Worm (Caenorhabditis elegans) whole organism, L3 larva: ENCODE results near the gene rha-1.

Source experiments
- ZK546.5 ChIP-seq: sonication (generic microtip); optimal IDR thresholded peaks from 2 replicates; lab custom pipeline; 2017; ENCODE audit warnings: missing biosample characterization, missing genetic modification characterization
- aly-2 ChIP-seq: fragments of 150-350 bp; optimal IDR thresholded peaks from 2 replicates; lab custom pipeline; 2014; ENCODE audit warnings: missing biosample characterization, missing genetic modification characterization
- ama-1 ChIP-seq: fragments of 150-350 bp; optimal IDR thresholded peaks from 2 replicates; lab custom pipeline; 2018
- ceh-16 ChIP-seq: sonication (generic microtip); optimal IDR thresholded peaks from 2 replicates; lab custom pipeline; 2017; ENCODE audit warnings: missing biosample characterization, missing genetic modification characterization
- ceh-9 ChIP-seq: sonication (generic microtip); optimal IDR thresholded peaks from 2 replicates; lab custom pipeline; 2018; ENCODE audit warnings: missing biosample characterization, missing genetic modification characterization
- egl-5 ChIP-seq: fragments of 150-350 bp; optimal IDR thresholded peaks from 2 replicates; lab custom pipeline; 2017; ENCODE audit warnings: missing biosample characterization, missing genetic modification reagents, missing genetic modification characterization, inconsistent platforms
- elt-2 ChIP-seq: sonication (generic microtip); optimal IDR thresholded peaks from 2 replicates; lab custom pipeline; 2016; ENCODE audit warnings: missing genetic modification reagents, mild to moderate bottlenecking, missing genetic modification characterization, missing compliant biosample characterization
- fkh-10 ChIP-seq: sonication (generic microtip); optimal IDR thresholded peaks from 2 replicates; lab custom pipeline; 2017; ENCODE audit warnings: missing biosample characterization, missing genetic modification reagents, missing genetic modification characterization
- fos-1 ChIP-seq: fragments of 150-350 bp; optimal IDR thresholded peaks from 2 replicates; lab custom pipeline; 2014; ENCODE audit warnings: missing biosample characterization, missing genetic modification characterization
- hmg-11 ChIP-seq: sonication (generic microtip); optimal IDR thresholded peaks from 2 replicates; lab custom pipeline; 2016; ENCODE audit warnings: missing genetic modification characterization, missing compliant biosample characterization
- jun-1 ChIP-seq: fragments of 150-350 bp; optimal IDR thresholded peaks from 2 replicates; lab custom pipeline; 2014; ENCODE audit warnings: missing biosample characterization, missing genetic modification reagents, missing genetic modification characterization
- lin-39 ChIP-seq: fragments of 150-350 bp; optimal IDR thresholded peaks from 2 replicates; lab custom pipeline; 2018; ENCODE audit warnings: missing biosample characterization, missing genetic modification reagents, missing genetic modification characterization
- lsy-12 ChIP-seq: sonication (generic microtip); optimal IDR thresholded peaks from 2 replicates; lab custom pipeline; 2016; ENCODE audit warnings: mild to moderate bottlenecking, missing genetic modification characterization, missing compliant biosample characterization
- mdl-1 ChIP-seq: fragments of 150-350 bp; optimal IDR thresholded peaks from 2 replicates; lab custom pipeline; 2014; ENCODE audit warnings: missing biosample characterization, missing genetic modification characterization
- mml-1 ChIP-seq: fragments of 150-350 bp; sonication (generic microtip); optimal IDR thresholded peaks from 3 replicates; lab custom pipeline; 2014; ENCODE audit warnings: missing biosample characterization, missing genetic modification characterization
- nfya-1 ChIP-seq: sonication (generic microtip); optimal IDR thresholded peaks from 2 replicates; lab custom pipeline; 2017; ENCODE audit warnings: missing genetic modification characterization, mild to moderate bottlenecking, missing compliant biosample characterization, antibody characterized with exemption, moderate library complexity; ENCODE audit not compliant: insufficient read depth
- nhr-12 ChIP-seq: fragments of 150-350 bp; optimal IDR thresholded peaks from 2 replicates; lab custom pipeline; 2014; ENCODE audit warnings: missing biosample characterization, missing genetic modification characterization
- nhr-23 ChIP-seq: fragments of 150-350 bp; optimal IDR thresholded peaks from 2 replicates; lab custom pipeline; 2014; ENCODE audit warnings: missing biosample characterization, missing genetic modification reagents, missing genetic modification characterization
- nhr-25 ChIP-seq: sonication (generic microtip); optimal IDR thresholded peaks from 2 replicates; lab custom pipeline; 2017; ENCODE audit warnings: missing biosample characterization, missing genetic modification characterization
- nhr-28 ChIP-seq: fragments of 150-350 bp; optimal IDR thresholded peaks from 2 replicates; lab custom pipeline; 2014; ENCODE audit warnings: missing biosample characterization, missing genetic modification characterization
- nhr-43 ChIP-seq: sonication (generic microtip); optimal IDR thresholded peaks from 2 replicates; lab custom pipeline; 2016; ENCODE audit warnings: mild to moderate bottlenecking, missing genetic modification characterization, missing compliant biosample characterization; ENCODE audit not compliant: poor library complexity, severe bottlenecking
- nhr-77 ChIP-seq: fragments of 150-350 bp; optimal IDR thresholded peaks from 2 replicates; lab custom pipeline; 2014; ENCODE audit warnings: missing biosample characterization, missing genetic modification characterization
- pha-4 ChIP-seq: fragments of 150-350 bp; optimal IDR thresholded peaks from 2 replicates; lab custom pipeline; 2014; ENCODE audit warnings: missing biosample characterization, missing genetic modification reagents, missing genetic modification characterization
- pqm-1 ChIP-seq: fragments of 150-350 bp; optimal IDR thresholded peaks from 2 replicates; lab custom pipeline; 2017; ENCODE audit warnings: missing biosample characterization, missing genetic modification characterization, inconsistent platforms
- skn-1 ChIP-seq: fragments of 150-350 bp; optimal IDR thresholded peaks from 2 replicates; lab custom pipeline; 2014; ENCODE audit warnings: missing biosample characterization, missing genetic modification characterization
- unc-39 ChIP-seq: sonication (generic microtip); optimal IDR thresholded peaks from 4 replicates; lab custom pipeline; 2017; ENCODE audit warnings: missing biosample characterization, missing genetic modification characterization
- unc-62 ChIP-seq: fragments of 150-350 bp; sonication (generic microtip); optimal IDR thresholded peaks from 4 replicates; lab custom pipeline; 2014; ENCODE audit warnings: missing biosample characterization, missing genetic modification reagents, missing genetic modification characterization
- zag-1 ChIP-seq: fragments of 150-350 bp; optimal IDR thresholded peaks from 2 replicates; lab custom pipeline; 2014; ENCODE audit warnings: missing biosample characterization, missing genetic modification characterization
- ztf-11 ChIP-seq: fragments of 150-350 bp; optimal IDR thresholded peaks from 2 replicates; lab custom pipeline; 2014; ENCODE audit warnings: missing biosample characterization, missing genetic modification characterization

rha-1 gene

DNA sequence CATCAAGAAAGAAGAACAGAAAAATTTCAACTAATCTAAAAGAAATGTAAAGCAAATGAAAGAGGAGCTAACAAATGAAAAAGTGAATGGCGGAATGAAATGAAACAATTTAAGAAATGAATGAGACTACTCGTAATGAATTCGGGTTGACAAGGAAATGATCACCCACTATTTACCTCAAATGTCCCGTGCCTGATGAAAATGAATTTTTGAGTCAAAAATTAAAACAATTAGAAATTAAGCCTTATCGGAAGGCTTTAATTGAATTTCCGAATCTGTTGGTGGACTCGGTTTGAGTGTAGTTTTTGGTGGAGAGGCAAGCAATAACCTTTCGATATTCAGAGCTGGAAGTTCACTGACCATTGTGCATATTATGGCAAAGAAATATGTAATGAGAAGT, 34.5 kb downstream of the rha-1 start:
- TF ChIP-seq nhr-25 (tag; lab: Kevin White, UChicago), result no peak
- TF ChIP-seq fkh-10 (GFP tag; lab: Kevin White, UChicago), result no peak
- no peak for TF ChIP-seq nfya-1 (tag; lab: Kevin White, UChicago)
- TF ChIP-seq nhr-23 (tag; lab: Kevin White, UChicago), result no peak
- TF ChIP-seq nhr-77 (tag; lab: Kevin White, UChicago), result no peak
- no peak for TF ChIP-seq unc-39 (tag; lab: Kevin White, UChicago)
- no peak for TF ChIP-seq mml-1 (tag; lab: Kevin White, UChicago)
- no peak for TF ChIP-seq hmg-11 (tag; lab: Kevin White, UChicago)
- no peak for TF ChIP-seq pqm-1 (tag; lab: Kevin White, UChicago)
- TF ChIP-seq egl-5 (tag; lab: Kevin White, UChicago), result no peak
- no peak for TF ChIP-seq ama-1 (lab: Kevin White, UChicago)

DNA sequence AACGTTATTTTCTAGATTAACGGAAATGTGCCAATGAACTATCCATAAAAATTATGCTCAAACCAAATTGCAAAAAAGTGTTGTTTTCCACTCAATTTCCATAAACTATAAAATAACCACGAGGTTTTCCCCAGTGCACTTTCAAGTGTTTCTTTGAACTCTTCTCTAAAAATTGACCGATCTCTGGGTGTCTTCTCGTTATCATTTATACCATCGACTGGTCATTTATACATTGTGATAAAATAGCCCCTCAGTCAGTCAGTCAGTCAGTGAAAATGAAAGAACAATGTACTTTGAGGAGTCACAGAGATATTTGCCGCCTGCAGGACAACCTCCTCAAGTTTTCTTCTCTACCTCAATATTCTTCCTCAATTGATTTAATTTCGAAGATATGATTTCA, 37.5 kb downstream of the rha-1 start:
- TF ChIP-seq nfya-1 (tag; lab: Kevin White, UChicago) (no peak), pqm-1 (tag; lab: Kevin White, UChicago) (peak; percentile 39), hmg-11 (tag; lab: Kevin White, UChicago) (no peak), nhr-43 (tag; lab: Kevin White, UChicago) (no peak)

DNA sequence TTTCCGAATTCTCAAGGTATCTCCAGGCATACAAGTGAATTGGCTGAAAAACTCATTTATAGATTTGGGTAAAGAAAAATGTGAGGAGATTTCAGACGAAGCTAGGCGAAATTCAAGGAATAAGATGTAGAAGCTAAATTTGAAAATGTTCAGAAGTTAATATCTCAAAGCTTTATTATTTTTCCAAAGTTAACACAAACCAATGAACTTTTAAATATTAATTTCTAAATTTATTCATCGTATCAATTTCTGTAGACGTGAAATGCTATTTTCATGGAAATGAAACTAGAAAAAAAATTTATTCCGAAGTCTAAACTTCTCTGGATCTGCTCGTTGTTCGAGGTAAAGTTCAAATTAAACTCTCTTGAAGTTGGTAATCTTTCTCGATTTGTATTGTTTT, 38.2 kb downstream of the rha-1 start, which contains the start of gene agxt-1:
agxt-1 (plus strand) TSS at position 301 of the 400 bp plus-strand sequence.
- TF ChIP-seq nhr-12 (tag; lab: Kevin White, UChicago) (no peak), ztf-11 (no peak)

DNA sequence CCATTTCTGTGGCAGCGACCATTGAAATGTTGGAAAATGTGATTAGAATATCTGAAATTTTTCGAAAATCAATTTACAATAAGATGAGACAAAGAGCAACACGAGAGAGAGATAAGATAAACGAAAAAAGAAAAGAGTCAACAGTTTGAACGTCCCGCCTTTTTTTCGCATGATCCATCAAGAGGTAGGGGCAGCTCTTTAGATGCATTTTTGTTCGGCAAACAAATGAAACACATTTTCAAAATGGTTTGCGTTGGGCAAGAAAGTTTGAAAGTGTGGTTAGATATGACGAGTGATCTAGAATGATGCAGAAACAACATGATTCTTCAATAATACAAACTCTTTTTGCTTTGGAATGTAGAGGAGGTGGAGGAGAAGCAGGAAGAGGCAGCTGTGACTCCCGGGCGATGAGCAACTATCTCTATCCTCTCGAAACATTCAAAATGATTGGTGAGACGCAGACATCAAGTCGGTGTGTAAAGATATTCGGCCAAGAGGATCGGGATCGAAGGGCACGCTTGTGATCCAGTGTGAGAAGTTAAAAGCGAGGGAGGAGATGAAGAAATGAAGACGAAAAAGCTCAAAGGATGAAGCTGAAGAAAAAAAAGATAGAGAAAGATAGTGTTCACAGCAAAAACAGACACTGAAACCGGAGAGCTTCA, 38.9 kb downstream of the rha-1 start, which contains the start of gene F46C5.6:
F46C5.6 (minus strand) TSS at position 51 of the 662 bp plus-strand sequence.
- no peak for TF ChIP-seq ceh-16 (tag; lab: Kevin White, UChicago)
- peak; percentile 3 for TF ChIP-seq egl-5 (tag; lab: Kevin White, UChicago)

DNA sequence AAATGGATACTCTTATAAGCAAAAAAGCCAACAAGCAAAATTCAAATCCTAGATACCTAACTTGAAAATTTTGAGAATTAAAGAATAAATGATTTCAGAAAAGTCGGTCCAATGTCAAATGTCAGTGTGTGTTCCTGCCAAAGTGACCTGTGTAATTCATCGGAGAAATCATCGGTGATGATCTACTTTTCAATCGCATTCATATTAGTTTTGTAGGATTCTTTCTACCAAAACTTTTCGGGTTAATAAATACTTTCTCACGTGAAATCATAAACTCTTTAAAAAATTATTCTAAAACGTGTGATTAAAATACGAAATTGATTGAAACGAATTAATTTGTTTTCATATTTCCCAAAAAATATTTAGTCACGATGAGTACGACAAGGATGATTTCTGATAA, 44.4 kb downstream of the rha-1 start, which contains the start of gene F46C5.7:
F46C5.7 (plus strand) TSS at position 301 of the 400 bp plus-strand sequence.
- TF ChIP-seq pha-4 (tag; lab: Kevin White, UChicago) (no peak), lsy-12 (tag; lab: Kevin White, UChicago) (no peak), fos-1 (no peak), ceh-9 (tag; lab: Kevin White, UChicago) (no peak), mml-1 (tag; lab: Kevin White, UChicago) (no peak), pqm-1 (tag; lab: Kevin White, UChicago) (no peak), unc-39 (tag; lab: Kevin White, UChicago) (no peak), ZK546.5 (tag; lab: Kevin White, UChicago) (no peak), unc-62 (no peak), jun-1 (no peak), nhr-25 (tag; lab: Kevin White, UChicago) (no peak), nhr-12 (tag; lab: Kevin White, UChicago) (no peak), nhr-23 (tag; lab: Kevin White, UChicago) (no peak), nhr-28 (tag; lab: Kevin White, UChicago) (no peak), skn-1 (no peak), mdl-1 (no peak), aly-2 (no peak), ceh-16 (tag; lab: Kevin White, UChicago) (no peak), zag-1 (no peak)

DNA sequence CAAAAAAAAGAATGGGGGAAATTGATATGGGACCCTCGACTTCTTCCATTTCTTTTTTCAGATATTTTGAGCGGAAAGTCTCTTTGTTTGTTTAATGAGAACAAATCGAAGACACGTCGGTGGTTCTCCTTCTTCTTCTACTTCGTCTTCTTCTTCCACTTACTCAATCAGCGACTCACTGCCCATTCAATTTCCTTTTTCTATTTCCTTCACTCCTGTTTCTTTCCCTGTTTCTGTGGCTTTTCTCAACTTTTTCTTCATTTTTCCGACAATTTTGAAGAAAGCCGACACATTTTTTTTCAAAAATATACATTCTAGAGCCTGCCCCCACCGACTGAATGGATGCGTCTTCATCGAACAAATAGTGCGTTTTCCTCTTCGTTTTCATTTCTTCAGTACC, 47.6 kb downstream of the rha-1 start, which contains the start of gene F46C5.4:
F46C5.4 (plus strand) TSS at position 222 of the 400 bp plus-strand sequence.
- TF ChIP-seq fkh-10 (GFP tag; lab: Kevin White, UChicago) (peak; percentile 69), ztf-11 (no peak), nhr-23 (tag; lab: Kevin White, UChicago) (no peak), skn-1 (no peak), lsy-12 (tag; lab: Kevin White, UChicago) (no peak), lin-39 (tag; lab: Kevin White, UChicago) (no peak), elt-2 (tag; lab: Kevin White, UChicago) (no peak), nhr-12 (tag; lab: Kevin White, UChicago) (no peak)
